Fruit fly (Drosophila melanogaster): ENCODE measurements around the gene rtet.

- TF ChIP-seq CG11294 (GFP tag; IDR thresholded peaks at IDR 0.05) (no peak), CG11762 (GFP tag; optimal IDR thresholded peaks at IDR 0.05; ENCODE audit: insufficient read depth) (no peak), Sox102F (GFP tag; optimal IDR thresholded peaks at IDR 0.05) (no peak)
Observed at dm6 chr3R:21140458-21140857, 32.2 kb downstream of the rtet start, which contains the start of gene SNF4Agamma.
